Comparison of ENCODE assay signal across 1 fruit fly cellular context in genomic region chr3R:30005332-30005979, dm6.
TF ChIP-seq lines count a peak whose summit lies in the region.

No protein-coding gene starts in this region.

TF ChIP-seq in whole organism, prepupa, 60 proteins besides CTCF, POLR2A, EP300 and RAD21 (continued from another document):
- no peak for TF ChIP-seq fd59A (GFP tag; optimal IDR thresholded peaks at IDR 0.05; lab: Kevin White, UChicago)
